Fruit fly (Drosophila melanogaster) whole organism, embryonic: ENCODE measurements around the gene kdn.

Experiments
- ATbp ChIP-seq: fragments of 200-800 bp; sonication (Bioruptor generic); optimal IDR thresholded peaks from 2 replicates; lab custom pipeline; 2017; ENCODE audit warnings: missing biosample characterization, mild to moderate bottlenecking, missing genetic modification characterization, missing genetic modification reagents
- Atf-2 ChIP-seq: fragments of 200-800 bp; sonication (Bioruptor generic); optimal IDR thresholded peaks from 2 replicates; lab custom pipeline; 2016; ENCODE audit warnings: missing biosample characterization, missing genetic modification characterization
- Atf3 ChIP-seq: fragments of 200-800 bp; sonication (Bioruptor generic); optimal IDR thresholded peaks from 3 replicates; lab custom pipeline; 2016; ENCODE audit warnings: missing biosample characterization, missing genetic modification characterization
- Atf6 ChIP-seq: fragments of 200-800 bp; sonication (Bioruptor generic); IDR thresholded peaks from 2 replicates; pipeline ENCODE4 v1.3.6; 2022; ENCODE audit warnings: missing biosample characterization, missing genetic modification characterization
- Bteb2 ChIP-seq: fragments of 200-800 bp; sonication (Bioruptor generic); optimal IDR thresholded peaks from 2 replicates; lab custom pipeline; 2016; ENCODE audit warnings: missing biosample characterization, missing genetic modification characterization
- CG1024 ChIP-seq: fragments of 200-800 bp; sonication (Bioruptor generic); IDR thresholded peaks from 2 replicates; pipeline ENCODE4 v1.3.6; 2022; ENCODE audit warnings: missing biosample characterization, missing genetic modification characterization
- CG11247 ChIP-seq: fragments of 200-800 bp; sonication (Bioruptor generic); IDR thresholded peaks from 2 replicates; pipeline ENCODE4 v1.3.6; 2022; ENCODE audit warnings: missing biosample characterization, missing genetic modification characterization
- CG11696 ChIP-seq: fragments of 200-800 bp; sonication (Bioruptor generic); IDR thresholded peaks from 2 replicates; pipeline ENCODE4 v1.3.6; 2022; ENCODE audit warnings: missing biosample characterization, missing genetic modification characterization
- CG13123 ChIP-seq: fragments of 200-800 bp; sonication (Bioruptor generic); optimal IDR thresholded peaks from 2 replicates; lab custom pipeline; 2016; ENCODE audit warnings: missing biosample characterization, missing genetic modification characterization
- CG16815 ChIP-seq: fragments of 200-800 bp; sonication (Bioruptor generic); optimal IDR thresholded peaks from 3 replicates; lab custom pipeline; 2017; ENCODE audit warnings: missing biosample characterization, mild to moderate bottlenecking, missing genetic modification characterization
- CG2202 ChIP-seq: fragments of 200-800 bp; sonication (Bioruptor generic); optimal IDR thresholded peaks from 2 replicates; lab custom pipeline; 2018; ENCODE audit warnings: missing biosample characterization, mild to moderate bottlenecking, missing genetic modification characterization
- CG30020 ChIP-seq: fragments of 200-800 bp; optimal IDR thresholded peaks from 2 replicates; lab custom pipeline; 2019; ENCODE audit warnings: missing biosample characterization, mild to moderate bottlenecking, missing genetic modification characterization, moderate library complexity
- CG31441 ChIP-seq: fragments of 200-800 bp; sonication (Bioruptor generic); IDR thresholded peaks from 2 replicates; pipeline ENCODE4 v1.3.6; 2022; ENCODE audit warnings: missing biosample characterization, missing genetic modification characterization
- CG34376 ChIP-seq: fragments of 200-800 bp; sonication (Bioruptor generic); optimal IDR thresholded peaks from 2 replicates; lab custom pipeline; 2018; ENCODE audit warnings: missing biosample characterization, mild to moderate bottlenecking, missing genetic modification characterization
- CG4360 ChIP-seq: fragments of 200-800 bp; sonication (Bioruptor generic); IDR thresholded peaks from 2 replicates; pipeline ENCODE4 v1.3.6; 2022; ENCODE audit warnings: missing biosample characterization, missing genetic modification characterization
- CG4854 ChIP-seq: fragments of 200-800 bp; sonication (Bioruptor generic); optimal IDR thresholded peaks from 2 replicates; lab custom pipeline; 2016; ENCODE audit warnings: missing biosample characterization, missing genetic modification characterization, inconsistent platforms
- CG7745 ChIP-seq: fragments of 200-800 bp; sonication (Bioruptor generic); optimal IDR thresholded peaks from 2 replicates; lab custom pipeline; 2018; ENCODE audit warnings: missing biosample characterization, mild to moderate bottlenecking, missing genetic modification characterization, moderate library complexity
- CG7839 ChIP-seq: fragments of 200-800 bp; sonication (Bioruptor generic); optimal IDR thresholded peaks from 3 replicates; lab custom pipeline; 2018; ENCODE audit warnings: missing biosample characterization, mild to moderate bottlenecking, missing genetic modification characterization, moderate library complexity
- CG7987 ChIP-seq: fragments of 200-800 bp; sonication (Bioruptor generic); optimal IDR thresholded peaks from 2 replicates; lab custom pipeline; 2018; ENCODE audit warnings: missing biosample characterization, mild to moderate bottlenecking, missing genetic modification characterization, moderate library complexity
- CG9609 ChIP-seq: fragments of 200-800 bp; sonication (Bioruptor generic); optimal IDR thresholded peaks from 3 replicates; lab custom pipeline; 2016; ENCODE audit warnings: missing biosample characterization, missing genetic modification characterization
- Doc2 ChIP-seq: fragments of 200-800 bp; sonication (Bioruptor generic); IDR thresholded peaks from 2 replicates; pipeline ENCODE4 v1.3.6; 2022; ENCODE audit warnings: missing biosample characterization, missing genetic modification characterization
- HmgD ChIP-seq: fragments of 200-800 bp; sonication (Bioruptor generic); optimal IDR thresholded peaks from 3 replicates; lab custom pipeline; 2016; ENCODE audit warnings: missing biosample characterization, missing genetic modification characterization
- Hmx ChIP-seq: fragments of 200-800 bp; sonication (Bioruptor generic); optimal IDR thresholded peaks from 2 replicates; lab custom pipeline; 2016; ENCODE audit warnings: missing biosample characterization, missing genetic modification characterization
- Hr39 ChIP-seq: fragments of >200 bp; optimal IDR thresholded peaks from 2 replicates; lab custom pipeline; 2017
- MBD-R2 ChIP-seq: fragments of 200-800 bp; sonication (Bioruptor generic); IDR thresholded peaks from 2 replicates; pipeline ENCODE4 v1.3.6; 2022; ENCODE audit warnings: missing biosample characterization, missing genetic modification characterization
- NC2β ChIP-seq: fragments of 200-800 bp; sonication (Bioruptor generic); optimal IDR thresholded peaks from 2 replicates; lab custom pipeline; 2016; ENCODE audit warnings: missing biosample characterization, missing genetic modification characterization
- Oli ChIP-seq: fragments of 200-800 bp; sonication (Bioruptor generic); optimal IDR thresholded peaks from 2 replicates; lab custom pipeline; 2018; ENCODE audit warnings: missing biosample characterization, mild to moderate bottlenecking, missing genetic modification characterization, moderate library complexity
- PHDP ChIP-seq: fragments of 200-800 bp; sonication (Bioruptor generic); optimal IDR thresholded peaks from 3 replicates; lab custom pipeline; 2018; ENCODE audit warnings: missing biosample characterization, mild to moderate bottlenecking, missing genetic modification characterization, moderate library complexity
- YL-1 ChIP-seq: fragments of 200-800 bp; sonication (Bioruptor generic); optimal IDR thresholded peaks from 3 replicates; lab custom pipeline; 2017; ENCODE audit warnings: missing biosample characterization, mild to moderate bottlenecking, missing genetic modification characterization
- ab ChIP-seq: fragments of 200-800 bp; sonication (Bioruptor generic); optimal IDR thresholded peaks from 2 replicates; lab custom pipeline; 2016; ENCODE audit warnings: missing biosample characterization, missing genetic modification characterization
- amos ChIP-seq: fragments of 200-800 bp; sonication (Bioruptor generic); IDR thresholded peaks from 2 replicates; pipeline ENCODE4 v1.3.6; 2022; ENCODE audit warnings: missing biosample characterization, missing genetic modification characterization; ENCODE audit not compliant: partially characterized antibody
- aop ChIP-seq: fragments of 200-800 bp; sonication (Bioruptor generic); IDR thresholded peaks from 2 replicates; pipeline ENCODE4 v1.3.6; 2022; ENCODE audit warnings: missing biosample characterization, missing genetic modification characterization
- ara ChIP-seq: fragments of 200-800 bp; sonication (Bioruptor generic); IDR thresholded peaks from 2 replicates; pipeline ENCODE4 v1.3.6; 2022; ENCODE audit warnings: missing biosample characterization, missing genetic modification characterization
- caup ChIP-seq: fragments of 200-800 bp; sonication (Bioruptor generic); optimal IDR thresholded peaks from 3 replicates; lab custom pipeline; 2017; ENCODE audit warnings: missing biosample characterization, mild to moderate bottlenecking, missing genetic modification characterization, moderate library complexity; ENCODE audit not compliant: severe bottlenecking
- crol ChIP-seq: fragments of 200-800 bp; sonication (Bioruptor generic); IDR thresholded peaks from 2 replicates; pipeline ENCODE4 v1.3.6; 2022; ENCODE audit warnings: missing biosample characterization, missing genetic modification characterization
- danr ChIP-seq: fragments of 200-800 bp; sonication (Bioruptor generic); IDR thresholded peaks from 2 replicates; pipeline ENCODE4 v1.3.6; 2022; ENCODE audit warnings: missing biosample characterization, missing genetic modification characterization
- esg ChIP-seq: fragments of 200-800 bp; sonication (Bioruptor generic); conservative IDR thresholded peaks from 2 replicates; pipeline ENCODE4 v1.3.6; 2022; ENCODE audit warnings: missing biosample characterization, missing genetic modification characterization
- eve ChIP-seq, 2 experiments: fragments of >200 bp; optimal IDR thresholded peaks; 2 replicates each; lab custom pipeline; 2017; ENCODE audit warnings: missing biosample characterization in 2 of 2, missing genetic modification characterization in 2 of 2
- fd64A ChIP-seq: fragments of 200-800 bp; sonication (Bioruptor generic); optimal IDR thresholded peaks from 3 replicates; lab custom pipeline; 2018; ENCODE audit warnings: missing biosample characterization, mild to moderate bottlenecking, missing genetic modification characterization
- gfzf ChIP-seq: fragments of 200-800 bp; sonication (Bioruptor generic); optimal IDR thresholded peaks from 2 replicates; lab custom pipeline; 2016; ENCODE audit warnings: missing biosample characterization, mild to moderate bottlenecking, missing genetic modification characterization, moderate library complexity
- ham ChIP-seq: fragments of 200-800 bp; sonication (Bioruptor generic); IDR thresholded peaks from 2 replicates; pipeline ENCODE4 v1.3.6; 2022; ENCODE audit warnings: missing biosample characterization, missing genetic modification characterization
- inv ChIP-seq: fragments of 200-800 bp; sonication (Bioruptor generic); IDR thresholded peaks from 2 replicates; pipeline ENCODE4 v1.3.6; 2022; ENCODE audit warnings: missing biosample characterization, missing genetic modification characterization; ENCODE audit not compliant: partially characterized antibody
- kah ChIP-seq: fragments of 200-800 bp; sonication (Bioruptor generic); optimal IDR thresholded peaks from 2 replicates; lab custom pipeline; 2018; ENCODE audit warnings: missing biosample characterization, mild to moderate bottlenecking, missing genetic modification characterization
- maf-S ChIP-seq: fragments of 200-800 bp; sonication (Bioruptor generic); optimal IDR thresholded peaks from 2 replicates; lab custom pipeline; 2016; ENCODE audit warnings: missing biosample characterization, missing genetic modification characterization
- mirr ChIP-seq: fragments of 200-800 bp; sonication (Bioruptor generic); optimal IDR thresholded peaks from 3 replicates; lab custom pipeline; 2018; ENCODE audit warnings: missing biosample characterization, mild to moderate bottlenecking, missing genetic modification characterization
- pfk ChIP-seq: fragments of 200-800 bp; sonication (Bioruptor generic); optimal IDR thresholded peaks from 2 replicates; lab custom pipeline; 2018; ENCODE audit warnings: missing biosample characterization, mild to moderate bottlenecking, missing genetic modification characterization, moderate library complexity
- pnt ChIP-seq: fragments of 200-800 bp; sonication (Bioruptor generic); optimal IDR thresholded peaks from 3 replicates; lab custom pipeline; 2016; ENCODE audit warnings: missing biosample characterization, missing genetic modification characterization
- prd ChIP-seq, 3 experiments: fragments of >200 bp in 2 of 3; fragments of 200-800 bp in 1 of 3; sonication (Bioruptor generic) in 1 of 3; optimal IDR thresholded peaks in 2 of 3; IDR thresholded peaks in 1 of 3; 2 replicates in 2 of 3; 3 replicates in 1 of 3; pipeline versions ENCODE4 v1.3.6 to Lab custom; 2017 to 2022; ENCODE audit warnings: missing biosample characterization in 1 of 3, missing genetic modification characterization in 1 of 3
- ranshi ChIP-seq: fragments of 200-800 bp; sonication (Bioruptor generic); IDR thresholded peaks from 2 replicates; pipeline ENCODE4 v1.3.6; 2022; ENCODE audit warnings: missing biosample characterization, missing genetic modification characterization
- ro ChIP-seq: fragments of 200-800 bp; sonication (Bioruptor generic); IDR thresholded peaks from 2 replicates; pipeline ENCODE4 v1.3.6; 2022; ENCODE audit warnings: missing biosample characterization, missing genetic modification characterization

Gene kdn

dm6 chrX:6330369-6330949 is 20.0 kb upstream of the kdn start, which contains the start of gene CG42240 (continued):
- no peak for TF ChIP-seq gfzf (GFP tag; lab: Kevin White, UChicago)
- TF ChIP-seq caup (GFP tag; lab: Kevin White, UChicago): peak; percentile 85
- peak; percentile 71 for TF ChIP-seq danr (GFP tag; lab: Robert Waterston, UW)
- no peak for TF ChIP-seq pfk (GFP tag; lab: Kevin White, UChicago)
- peak; percentile 54; the same call in 1 of the 2 replicates for TF ChIP-seq ara
- TF ChIP-seq CG13123 (GFP tag; lab: Kevin White, UChicago): peak; percentile 55
- TF ChIP-seq CG11247: peak; percentile 45; the same call in 1 of the 2 replicates
- peak; percentile 87 for TF ChIP-seq ATbp (GFP tag; lab: Kevin White, UChicago)
- no peak for TF ChIP-seq crol (GFP tag; lab: Robert Waterston, UW)
- peak in 1 of 2 experiments; percentile 99 for TF ChIP-seq eve (GFP tag; optimal IDR thresholded peaks at IDR 0.05; lab: Kevin White, UChicago)
- TF ChIP-seq CG2202 (tag; lab: Kevin White, UChicago): peak; percentile 79
- peak; percentile 95 for TF ChIP-seq Oli (tag; lab: Kevin White, UChicago)
- peak; percentile 71 for TF ChIP-seq NC2β (GFP tag; lab: Kevin White, UChicago)
- TF ChIP-seq inv (GFP tag; lab: Robert Waterston, UW): no peak
- TF ChIP-seq ham: no peak
- peak; percentile 67 for TF ChIP-seq Atf3 (GFP tag; lab: Kevin White, UChicago)
- no peak for TF ChIP-seq aop (GFP tag; lab: Robert Waterston, UW)
- TF ChIP-seq CG4360 (GFP tag; lab: Robert Waterston, UW): 0 out of 2 replicates have a peak, but pooled peaks have one; percentile 16
- peak; percentile 73 for TF ChIP-seq fd64A
- TF ChIP-seq CG9609 (GFP tag; lab: Kevin White, UChicago): peak; percentile 57
- peak; percentile 82 for TF ChIP-seq YL-1 (GFP tag; lab: Kevin White, UChicago)
- TF ChIP-seq Hr39 (lab: Kevin White, UChicago): no peak
- TF ChIP-seq kah (GFP tag; lab: Kevin White, UChicago): peak; percentile 81
- TF ChIP-seq PHDP: peak; percentile 91
- TF ChIP-seq Atf-2 (GFP tag; lab: Kevin White, UChicago): peak; percentile 80
- peak; percentile 95 for TF ChIP-seq CG7839 (tag; lab: Kevin White, UChicago)
- peak; percentile 96 for TF ChIP-seq CG31441 (GFP tag; lab: Robert Waterston, UW)
- peak; percentile 23; the same call in 1 of the 2 replicates for TF ChIP-seq MBD-R2 (GFP tag; lab: Robert Waterston, UW)
- no peak for TF ChIP-seq CG7745 (tag; lab: Kevin White, UChicago)
- no peak for TF ChIP-seq ab (GFP tag; lab: Kevin White, UChicago)
- 0 out of 2 replicates have a peak, but pooled peaks have one; percentile 9 for TF ChIP-seq CG1024 (GFP tag; lab: Robert Waterston, UW)
- peak; percentile 87 for TF ChIP-seq Bteb2 (GFP tag; lab: Kevin White, UChicago)
- peak; percentile 87 for TF ChIP-seq CG34376 (GFP tag; lab: Kevin White, UChicago)
- no peak for TF ChIP-seq ro
- peak; percentile 85 for TF ChIP-seq Atf6 (GFP tag; lab: Robert Waterston, UW)
- TF ChIP-seq maf-S (GFP tag; lab: Kevin White, UChicago): peak; percentile 77
- TF ChIP-seq Doc2 (GFP tag; lab: Robert Waterston, UW): no peak
- TF ChIP-seq CG30020 (tag; lab: Kevin White, UChicago): peak; percentile 71
- peak; percentile 62 for TF ChIP-seq Hmx (GFP tag; lab: Kevin White, UChicago)
- no peak for TF ChIP-seq amos (GFP tag; lab: Robert Waterston, UW)
- no peak for TF ChIP-seq prd (optimal IDR thresholded peaks at IDR 0.05; lab: Kevin White, UChicago)
- peak; percentile 79 for TF ChIP-seq prd (GFP tag; IDR thresholded peaks at IDR 0.05; lab: Robert Waterston, UW)
- TF ChIP-seq CG4854 (GFP tag; lab: Kevin White, UChicago): peak; percentile 79
- TF ChIP-seq ranshi (GFP tag; lab: Robert Waterston, UW): peak; percentile 47; the same call in 1 of the 2 replicates
- TF ChIP-seq HmgD: no peak
- TF ChIP-seq esg (GFP tag; lab: Robert Waterston, UW): peak; percentile 86
- TF ChIP-seq CG11696 (GFP tag; lab: Robert Waterston, UW): no peak
- TF ChIP-seq CG7987 (GFP tag; lab: Kevin White, UChicago): peak; percentile 49
- TF ChIP-seq pnt (GFP tag; lab: Kevin White, UChicago): peak; percentile 67
- peak; percentile 70 for TF ChIP-seq CG16815 (GFP tag; lab: Kevin White, UChicago)
- TF ChIP-seq mirr: peak; percentile 60
